Fruit fly (Drosophila melanogaster) whole organism, embryonic: ENCODE measurements around the gene CG42399.

Experiments used
- Ada2b ChIP-seq: fragments of 200-800 bp; sonication (Bioruptor generic); IDR thresholded peaks from 2 replicates; pipeline ENCODE4 v1.3.6; 2022; ENCODE audit warnings: missing biosample characterization, missing genetic modification characterization
- Adf1 ChIP-seq: fragments of 200-800 bp; sonication (Bioruptor generic); IDR thresholded peaks from 2 replicates; pipeline ENCODE4 v1.3.6; 2022; ENCODE audit warnings: missing biosample characterization, missing genetic modification characterization
- Aef1 ChIP-seq: fragments of 200-800 bp; sonication (Bioruptor generic); IDR thresholded peaks from 3 replicates; pipeline ENCODE4 v1.3.6; 2022; ENCODE audit warnings: missing biosample characterization, missing genetic modification characterization
- Atf-2 ChIP-seq: fragments of 200-800 bp; sonication (Bioruptor generic); optimal IDR thresholded peaks from 2 replicates; lab custom pipeline; 2016; ENCODE audit warnings: missing biosample characterization, missing genetic modification characterization
- B-H1 ChIP-seq: fragments of 200-800 bp; sonication (Bioruptor generic); IDR thresholded peaks from 3 replicates; pipeline ENCODE4 v1.3.6; 2022; ENCODE audit warnings: missing biosample characterization, missing genetic modification characterization
- Bgb ChIP-seq: fragments of 200-800 bp; sonication (Bioruptor generic); IDR thresholded peaks from 2 replicates; pipeline ENCODE4 v1.3.6; 2022; ENCODE audit warnings: missing biosample characterization, missing genetic modification characterization; ENCODE audit not compliant: partially characterized antibody
- C15 ChIP-seq: fragments of 200-800 bp; sonication (Bioruptor generic); IDR thresholded peaks from 3 replicates; pipeline ENCODE4 v1.3.6; 2022; ENCODE audit warnings: missing biosample characterization, missing genetic modification characterization
- CG12769 ChIP-seq: fragments of 200-800 bp; sonication (Bioruptor generic); optimal IDR thresholded peaks from 2 replicates; lab custom pipeline; 2019; ENCODE audit warnings: missing biosample characterization, mild to moderate bottlenecking, missing genetic modification characterization, moderate library complexity
- CG13123 ChIP-seq: fragments of 200-800 bp; sonication (Bioruptor generic); optimal IDR thresholded peaks from 2 replicates; lab custom pipeline; 2016; ENCODE audit warnings: missing biosample characterization, missing genetic modification characterization
- CG13624 ChIP-seq: fragments of 200-800 bp; sonication (Bioruptor generic); optimal IDR thresholded peaks from 2 replicates; lab custom pipeline; 2016; ENCODE audit warnings: missing biosample characterization, missing genetic modification characterization
- CG14667 ChIP-seq: fragments of 200-800 bp; sonication (Bioruptor generic); IDR thresholded peaks from 2 replicates; pipeline ENCODE4 v1.3.6; 2022; ENCODE audit warnings: missing biosample characterization, missing genetic modification characterization
- CG14710 ChIP-seq: fragments of 200-800 bp; sonication (Bioruptor generic); optimal IDR thresholded peaks from 3 replicates; lab custom pipeline; 2019; ENCODE audit warnings: missing biosample characterization, mild to moderate bottlenecking, missing genetic modification characterization, moderate library complexity
- CG15011 ChIP-seq: fragments of 200-800 bp; sonication (Bioruptor generic); optimal IDR thresholded peaks from 3 replicates; lab custom pipeline; 2018; ENCODE audit warnings: missing biosample characterization, mild to moderate bottlenecking, missing genetic modification characterization
- CG15073 ChIP-seq: fragments of 200-800 bp; sonication (Bioruptor generic); optimal IDR thresholded peaks from 2 replicates; lab custom pipeline; 2016; ENCODE audit warnings: missing biosample characterization, missing genetic modification characterization
- CG1529 ChIP-seq: fragments of 200-800 bp; sonication (Bioruptor generic); optimal IDR thresholded peaks from 3 replicates; lab custom pipeline; 2018; ENCODE audit warnings: missing biosample characterization, missing genetic modification characterization
- CG16779 ChIP-seq: fragments of 200-800 bp; sonication (Bioruptor generic); IDR thresholded peaks from 2 replicates; pipeline ENCODE4 v1.3.6; 2022; ENCODE audit warnings: missing biosample characterization, missing genetic modification characterization
- CG17328 ChIP-seq: fragments of 200-800 bp; sonication (Bioruptor generic); IDR thresholded peaks from 2 replicates; pipeline ENCODE4 v1.3.6; 2022; ENCODE audit warnings: missing biosample characterization, missing genetic modification characterization
- CG4617 ChIP-seq: fragments of 200-800 bp; sonication (Bioruptor generic); optimal IDR thresholded peaks from 3 replicates; lab custom pipeline; 2016; ENCODE audit warnings: missing biosample characterization, missing genetic modification characterization, borderline replicate concordance
- CG6791 ChIP-seq: fragments of 200-800 bp; sonication (Bioruptor generic); IDR thresholded peaks from 3 replicates; pipeline ENCODE4 v1.3.6; 2022; ENCODE audit warnings: missing biosample characterization, missing genetic modification characterization; ENCODE audit not compliant: partially characterized antibody
- CG7745 ChIP-seq: fragments of 200-800 bp; sonication (Bioruptor generic); optimal IDR thresholded peaks from 2 replicates; lab custom pipeline; 2018; ENCODE audit warnings: missing biosample characterization, mild to moderate bottlenecking, missing genetic modification characterization, moderate library complexity
- CG8359 ChIP-seq: fragments of 200-800 bp; sonication (Bioruptor generic); optimal IDR thresholded peaks from 2 replicates; lab custom pipeline; 2017; ENCODE audit warnings: missing biosample characterization, mild to moderate bottlenecking, missing genetic modification characterization, borderline replicate concordance
- CG9797 ChIP-seq: fragments of 200-800 bp; sonication (Bioruptor generic); optimal IDR thresholded peaks from 3 replicates; lab custom pipeline; 2018; ENCODE audit warnings: missing biosample characterization, mild to moderate bottlenecking, missing genetic modification characterization
- CG9876 ChIP-seq: fragments of 200-800 bp; sonication (Bioruptor generic); optimal IDR thresholded peaks from 2 replicates; lab custom pipeline; 2016; ENCODE audit warnings: missing biosample characterization, missing genetic modification characterization
- D19A ChIP-seq: fragments of 200-800 bp; optimal IDR thresholded peaks from 3 replicates; lab custom pipeline; 2019; ENCODE audit warnings: missing biosample characterization, mild to moderate bottlenecking, missing genetic modification characterization, moderate library complexity
- Doc2 ChIP-seq: fragments of 200-800 bp; sonication (Bioruptor generic); IDR thresholded peaks from 2 replicates; pipeline ENCODE4 v1.3.6; 2022; ENCODE audit warnings: missing biosample characterization, missing genetic modification characterization
- E2f1 ChIP-seq: fragments of 200-800 bp; sonication (Bioruptor generic); IDR thresholded peaks from 2 replicates; pipeline ENCODE4 v1.3.6; 2022; ENCODE audit warnings: missing biosample characterization, missing genetic modification characterization
- E2f2 ChIP-seq: fragments of 200-800 bp; sonication (Bioruptor generic); IDR thresholded peaks from 2 replicates; pipeline ENCODE4 v1.3.6; 2022; ENCODE audit warnings: missing biosample characterization, missing genetic modification characterization
- Hr78 ChIP-seq, 2 experiments: fragments of 200-800 bp in 1 of 2; fragments of >200 bp in 1 of 2; sonication (Bioruptor generic) in 1 of 2; optimal IDR thresholded peaks; 2 replicates each; lab custom pipeline; 2017 to 2019; ENCODE audit warnings: missing biosample characterization in 2 of 2, missing genetic modification characterization in 2 of 2, mild to moderate bottlenecking in 1 of 2, moderate library complexity in 1 of 2
- Jarid2 ChIP-seq: fragments of 200-800 bp; sonication (Bioruptor generic); optimal IDR thresholded peaks from 3 replicates; lab custom pipeline; 2017; ENCODE audit warnings: mild to moderate bottlenecking, missing biosample characterization, missing genetic modification reagents, missing genetic modification characterization
- Lpt ChIP-seq: fragments of >200 bp; optimal IDR thresholded peaks from 2 replicates; lab custom pipeline; 2018; ENCODE audit warnings: missing biosample characterization, missing genetic modification characterization
- Oaz ChIP-seq: fragments of 200-800 bp; sonication (Bioruptor generic); IDR thresholded peaks from 2 replicates; pipeline ENCODE4 v1.3.6; 2022; ENCODE audit warnings: missing biosample characterization, missing genetic modification characterization
- Side ChIP-seq: fragments of 200-800 bp; sonication (Bioruptor generic); optimal IDR thresholded peaks from 2 replicates; lab custom pipeline; 2016; ENCODE audit warnings: missing biosample characterization, missing genetic modification characterization
- Taf1 ChIP-seq: fragments of 200-800 bp; sonication (Bioruptor generic); IDR thresholded peaks from 2 replicates; pipeline ENCODE4 v1.3.6; 2022; ENCODE audit warnings: missing biosample characterization, missing genetic modification characterization
- ara ChIP-seq: fragments of 200-800 bp; sonication (Bioruptor generic); IDR thresholded peaks from 2 replicates; pipeline ENCODE4 v1.3.6; 2022; ENCODE audit warnings: missing biosample characterization, missing genetic modification characterization
- ci ChIP-seq: fragments of 200-800 bp; sonication (Bioruptor generic); IDR thresholded peaks from 3 replicates; pipeline ENCODE4 v1.3.6; 2022; ENCODE audit warnings: missing biosample characterization, missing genetic modification characterization
- cwo ChIP-seq: fragments of 200-800 bp; sonication (Bioruptor generic); optimal IDR thresholded peaks from 3 replicates; lab custom pipeline; 2017; ENCODE audit warnings: missing biosample characterization, missing genetic modification characterization, mild to moderate bottlenecking, moderate library complexity, missing genetic modification reagents
- fru ChIP-seq: fragments of >200 bp; optimal IDR thresholded peaks from 2 replicates; lab custom pipeline; 2017
- her ChIP-seq: fragments of 200-800 bp; sonication (Bioruptor generic); optimal IDR thresholded peaks from 2 replicates; lab custom pipeline; 2016; ENCODE audit warnings: missing biosample characterization, missing genetic modification characterization
- kay ChIP-seq: fragments of 200-800 bp; sonication (Bioruptor generic); optimal IDR thresholded peaks from 2 replicates; lab custom pipeline; 2016; ENCODE audit warnings: missing biosample characterization, missing genetic modification characterization
- luna ChIP-seq: fragments of 200-800 bp; sonication (Bioruptor generic); optimal IDR thresholded peaks from 2 replicates; lab custom pipeline; 2016; ENCODE audit warnings: missing biosample characterization, missing genetic modification characterization
- odd ChIP-seq: fragments of 200-800 bp; sonication (Bioruptor generic); optimal IDR thresholded peaks from 2 replicates; lab custom pipeline; 2017; ENCODE audit warnings: missing biosample characterization, mild to moderate bottlenecking, missing genetic modification characterization
- org-1 ChIP-seq: fragments of 200-800 bp; sonication (Bioruptor generic); optimal IDR thresholded peaks from 2 replicates; lab custom pipeline; 2017; ENCODE audit warnings: missing biosample characterization, missing genetic modification characterization
- peb ChIP-seq: fragments of 200-800 bp; sonication (Bioruptor generic); IDR thresholded peaks from 2 replicates; pipeline ENCODE4 v1.3.6; 2022; ENCODE audit warnings: missing biosample characterization, missing genetic modification characterization
- pros ChIP-seq: fragments of 200-800 bp; sonication (Bioruptor generic); optimal IDR thresholded peaks from 3 replicates; lab custom pipeline; 2019; ENCODE audit warnings: missing biosample characterization, mild to moderate bottlenecking, missing genetic modification characterization, moderate library complexity
- pzg ChIP-seq: fragments of 200-800 bp; sonication (Bioruptor generic); optimal IDR thresholded peaks from 3 replicates; lab custom pipeline; 2018; ENCODE audit warnings: missing biosample characterization, mild to moderate bottlenecking, missing genetic modification characterization, moderate library complexity
- sim ChIP-seq: fragments of 200-800 bp; sonication (Bioruptor generic); IDR thresholded peaks from 2 replicates; pipeline ENCODE4 v1.3.6; 2022; ENCODE audit warnings: missing biosample characterization, missing genetic modification characterization
- sna ChIP-seq: fragments of 200-800 bp; sonication (Bioruptor generic); IDR thresholded peaks from 2 replicates; pipeline ENCODE4 v1.3.6; 2022; ENCODE audit warnings: missing biosample characterization, missing genetic modification characterization; ENCODE audit not compliant: partially characterized antibody
- so ChIP-seq: fragments of 200-800 bp; sonication (Bioruptor generic); IDR thresholded peaks from 3 replicates; pipeline ENCODE4 v1.3.6; 2022; ENCODE audit warnings: missing biosample characterization, missing genetic modification characterization
- tx ChIP-seq: fragments of 200-800 bp; sonication (Bioruptor generic); optimal IDR thresholded peaks from 2 replicates; lab custom pipeline; 2016; ENCODE audit warnings: missing biosample characterization, missing genetic modification characterization
- wdn ChIP-seq: fragments of 200-800 bp; sonication (Bioruptor generic); IDR thresholded peaks from 2 replicates; pipeline ENCODE4 v1.3.6; 2022; ENCODE audit warnings: missing biosample characterization, missing genetic modification characterization
- wor ChIP-seq: fragments of 200-800 bp; sonication (Bioruptor generic); IDR thresholded peaks from 2 replicates; pipeline ENCODE4 v1.3.6; 2022; ENCODE audit warnings: missing biosample characterization, missing genetic modification characterization
- zfh2 ChIP-seq: fragments of 200-800 bp; sonication (Bioruptor generic); optimal IDR thresholded peaks from 2 replicates; lab custom pipeline; 2016; ENCODE audit warnings: missing biosample characterization, missing genetic modification characterization

Gene CG42399

DNA sequence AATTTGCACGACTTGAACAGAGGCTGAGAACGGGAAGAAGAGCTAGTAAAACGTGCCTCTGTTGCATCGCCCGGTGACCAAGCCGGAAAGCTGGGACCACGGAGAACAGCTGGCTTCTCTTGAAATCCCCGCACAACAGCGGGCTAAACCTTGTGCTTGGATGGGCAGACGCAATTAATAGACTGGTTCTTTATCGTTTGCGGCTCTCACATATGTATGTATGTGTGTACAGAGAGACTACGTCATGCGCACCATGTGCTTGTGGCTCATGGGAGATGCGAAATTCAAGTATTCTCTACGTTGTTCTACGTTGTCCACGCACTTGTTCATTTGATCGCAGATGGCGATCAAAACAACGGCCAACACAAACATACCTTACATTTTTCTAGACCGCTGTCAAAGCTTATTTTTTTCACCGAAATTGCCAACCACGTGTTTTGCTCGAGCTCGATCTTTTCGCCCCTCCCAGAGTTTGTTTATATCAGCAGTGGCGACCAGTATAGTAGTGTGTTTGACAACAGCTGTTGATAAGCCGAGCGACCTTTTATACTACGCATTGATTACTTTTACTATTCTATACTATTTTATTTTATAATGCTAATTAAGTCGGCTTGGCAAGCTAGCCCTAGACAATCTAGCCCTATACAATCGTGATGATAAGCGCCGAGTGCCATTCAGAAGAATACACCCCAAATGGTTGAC is 43.9 kb downstream of the CG42399 start (continued):
- TF ChIP-seq wdn (GFP tag; lab: Robert Waterston, UW) (no peak), fru (no peak), tx (GFP tag; lab: Kevin White, UChicago) (peak; percentile 4), Aef1 (GFP tag; lab: Robert Waterston, UW) (no peak), Side (no peak), CG13624 (GFP tag; lab: Kevin White, UChicago) (peak; percentile 34), CG12769 (tag; lab: Kevin White, UChicago) (peak; percentile 67), sim (GFP tag; lab: Robert Waterston, UW) (no peak), CG6791 (no peak), Ada2b (no peak), CG9876 (GFP tag; lab: Kevin White, UChicago) (no peak), B-H1 (GFP tag; lab: Robert Waterston, UW) (no peak), pros (peak; percentile 21), CG17328 (GFP tag; lab: Robert Waterston, UW) (no peak), ara (GFP tag; lab: Robert Waterston, UW) (no peak), CG15011 (no peak), kay (GFP tag; lab: Kevin White, UChicago) (no peak), Oaz (no peak), peb (GFP tag; lab: Robert Waterston, UW) (no peak), ci (no peak), Lpt (GFP tag; lab: Kevin White, UChicago) (no peak), zfh2 (no peak), CG13123 (GFP tag; lab: Kevin White, UChicago) (no peak), C15 (GFP tag; lab: Robert Waterston, UW) (no peak), her (GFP tag; lab: Kevin White, UChicago) (no peak), CG8359 (GFP tag; lab: Kevin White, UChicago) (no peak), cwo (peak; percentile 86), CG7745 (tag; lab: Kevin White, UChicago) (no peak), D19A (tag; lab: Kevin White, UChicago) (no peak), wor (GFP tag; lab: Robert Waterston, UW) (no peak), CG15073 (GFP tag; lab: Kevin White, UChicago) (no peak), E2f2 (GFP tag; lab: Robert Waterston, UW) (no peak), E2f1 (no peak), Taf1 (GFP tag; lab: Robert Waterston, UW) (no peak), luna (no peak), Adf1 (GFP tag; lab: Robert Waterston, UW) (no peak), Doc2 (no peak), so (GFP tag; lab: Robert Waterston, UW) (no peak), Jarid2 (GFP tag; lab: Kevin White, UChicago) (no peak), Atf-2 (no peak), org-1 (GFP tag; lab: Kevin White, UChicago) (no peak), CG9797 (no peak), odd (GFP tag; lab: Kevin White, UChicago) (no peak), pzg (GFP tag; lab: Kevin White, UChicago) (no peak), CG4617 (no peak), Hr78 (GFP tag; optimal IDR thresholded peaks at IDR 0.05; lab: Kevin White, UChicago) (no peak), CG1529 (GFP tag; lab: Kevin White, UChicago) (no peak), Bgb (GFP tag; lab: Robert Waterston, UW) (no peak), CG14667 (GFP tag; lab: Robert Waterston, UW) (no peak), sna (GFP tag; lab: Robert Waterston, UW) (no peak), CG14710 (tag; lab: Kevin White, UChicago) (no peak), CG16779 (GFP tag; lab: Robert Waterston, UW) (no peak)
